Fruit fly (Drosophila melanogaster) whole organism, embryonic: Measurements from ENCODE around the gene mino.
A peak's percentile ranks its signal among the peaks of the same experiment; 100 is the strongest.

Source experiments
- Bgb ChIP-seq: fragments of 200-800 bp; sonication (Bioruptor generic); IDR thresholded peaks from 2 replicates; pipeline ENCODE4 v1.3.6; 2022; ENCODE audit warnings: missing biosample characterization, missing genetic modification characterization; ENCODE audit not compliant: partially characterized antibody
- Blimp-1 ChIP-seq: fragments of 200-800 bp; sonication (Bioruptor generic); optimal IDR thresholded peaks from 3 replicates; lab custom pipeline; 2018; ENCODE audit warnings: missing biosample characterization, missing genetic modification characterization, mild to moderate bottlenecking, moderate library complexity, missing genetic modification reagents
- CG1024 ChIP-seq: fragments of 200-800 bp; sonication (Bioruptor generic); IDR thresholded peaks from 2 replicates; pipeline ENCODE4 v1.3.6; 2022; ENCODE audit warnings: missing biosample characterization, missing genetic modification characterization
- CG10543 ChIP-seq: fragments of 200-800 bp; sonication (Bioruptor generic); optimal IDR thresholded peaks from 3 replicates; lab custom pipeline; 2017; ENCODE audit warnings: missing biosample characterization, mild to moderate bottlenecking, missing genetic modification characterization, moderate library complexity
- CG12104 ChIP-seq: fragments of 200-800 bp; sonication (Bioruptor generic); optimal IDR thresholded peaks from 3 replicates; lab custom pipeline; 2016; ENCODE audit warnings: missing biosample characterization, missing genetic modification characterization
- CG14965 ChIP-seq: fragments of 200-800 bp; sonication (Bioruptor generic); optimal IDR thresholded peaks from 2 replicates; lab custom pipeline; 2016; ENCODE audit warnings: missing biosample characterization, missing genetic modification characterization, borderline replicate concordance
- CG15073 ChIP-seq: fragments of 200-800 bp; sonication (Bioruptor generic); optimal IDR thresholded peaks from 2 replicates; lab custom pipeline; 2016; ENCODE audit warnings: missing biosample characterization, missing genetic modification characterization
- CG18619 ChIP-seq: fragments of 200-800 bp; sonication (Bioruptor generic); optimal IDR thresholded peaks from 3 replicates; lab custom pipeline; 2017; ENCODE audit warnings: missing biosample characterization, mild to moderate bottlenecking, missing genetic modification characterization
- CG2129 ChIP-seq: fragments of 200-800 bp; sonication (Bioruptor generic); IDR thresholded peaks from 2 replicates; pipeline ENCODE4 v1.3.6; 2022; ENCODE audit warnings: missing biosample characterization, missing genetic modification characterization; ENCODE audit not compliant: partially characterized antibody
- CG2712 ChIP-seq: fragments of 200-800 bp; optimal IDR thresholded peaks from 3 replicates; lab custom pipeline; 2019; ENCODE audit warnings: missing biosample characterization, mild to moderate bottlenecking, missing genetic modification characterization, moderate library complexity
- CG30020 ChIP-seq: fragments of 200-800 bp; optimal IDR thresholded peaks from 2 replicates; lab custom pipeline; 2019; ENCODE audit warnings: missing biosample characterization, mild to moderate bottlenecking, missing genetic modification characterization, moderate library complexity
- CG30403 ChIP-seq: fragments of 200-800 bp; sonication (Bioruptor generic); optimal IDR thresholded peaks from 3 replicates; lab custom pipeline; 2016; ENCODE audit warnings: missing biosample characterization, missing genetic modification characterization
- CG32532 ChIP-seq: fragments of 200-800 bp; sonication (Bioruptor generic); IDR thresholded peaks from 2 replicates; pipeline ENCODE4 v1.3.6; 2022; ENCODE audit warnings: missing biosample characterization, missing genetic modification characterization
- CG4360 ChIP-seq: fragments of 200-800 bp; sonication (Bioruptor generic); IDR thresholded peaks from 2 replicates; pipeline ENCODE4 v1.3.6; 2022; ENCODE audit warnings: missing biosample characterization, missing genetic modification characterization
- CG6175 ChIP-seq: fragments of 200-800 bp; sonication (Bioruptor generic); IDR thresholded peaks from 3 replicates; pipeline ENCODE4 v1.3.6; 2022; ENCODE audit warnings: missing biosample characterization, missing genetic modification characterization
- CG6654 ChIP-seq: fragments of 200-800 bp; sonication (Bioruptor generic); optimal IDR thresholded peaks from 2 replicates; lab custom pipeline; 2017; ENCODE audit warnings: missing biosample characterization, mild to moderate bottlenecking, missing genetic modification characterization
- CG6854 ChIP-seq: fragments of 200-800 bp; sonication (Bioruptor generic); optimal IDR thresholded peaks from 3 replicates; lab custom pipeline; 2017; ENCODE audit warnings: missing biosample characterization, mild to moderate bottlenecking, missing genetic modification characterization
- CG7271 ChIP-seq: fragments of 200-800 bp; sonication (Bioruptor generic); optimal IDR thresholded peaks from 2 replicates; lab custom pipeline; 2018; ENCODE audit warnings: missing biosample characterization, mild to moderate bottlenecking, missing genetic modification characterization, moderate library complexity
- CG7839 ChIP-seq: fragments of 200-800 bp; sonication (Bioruptor generic); optimal IDR thresholded peaks from 3 replicates; lab custom pipeline; 2018; ENCODE audit warnings: missing biosample characterization, mild to moderate bottlenecking, missing genetic modification characterization, moderate library complexity
- HLH4C ChIP-seq: fragments of 200-800 bp; sonication (Bioruptor generic); IDR thresholded peaks from 3 replicates; pipeline ENCODE4 v1.3.6; 2022; ENCODE audit warnings: missing biosample characterization, missing genetic modification characterization; ENCODE audit not compliant: partially characterized antibody
- HLHmδ ChIP-seq: fragments of 200-800 bp; sonication (Bioruptor generic); optimal IDR thresholded peaks from 2 replicates; lab custom pipeline; 2018; ENCODE audit warnings: missing biosample characterization, mild to moderate bottlenecking, missing genetic modification characterization, moderate library complexity
- Hey ChIP-seq: fragments of 200-800 bp; sonication (Bioruptor generic); optimal IDR thresholded peaks from 3 replicates; lab custom pipeline; 2018; ENCODE audit warnings: missing biosample characterization, mild to moderate bottlenecking, missing genetic modification characterization
- Hmr ChIP-seq: fragments of 200-800 bp; sonication (Bioruptor generic); optimal IDR thresholded peaks from 3 replicates; lab custom pipeline; 2017; ENCODE audit warnings: mild to moderate bottlenecking, missing biosample characterization, missing genetic modification reagents, missing genetic modification characterization
- Lim3 ChIP-seq: fragments of 200-800 bp; sonication (Bioruptor generic); IDR thresholded peaks from 2 replicates; pipeline ENCODE4 v1.3.6; 2022; ENCODE audit warnings: missing biosample characterization, missing genetic modification characterization
- NC2α ChIP-seq: fragments of 200-800 bp; sonication (Bioruptor generic); optimal IDR thresholded peaks from 2 replicates; lab custom pipeline; 2016; ENCODE audit warnings: missing biosample characterization, missing genetic modification characterization
- Oaz ChIP-seq: fragments of 200-800 bp; sonication (Bioruptor generic); IDR thresholded peaks from 2 replicates; pipeline ENCODE4 v1.3.6; 2022; ENCODE audit warnings: missing biosample characterization, missing genetic modification characterization
- Ptx1 ChIP-seq: fragments of 200-800 bp; sonication (Bioruptor generic); IDR thresholded peaks from 2 replicates; pipeline ENCODE4 v1.3.6; 2022; ENCODE audit warnings: missing biosample characterization, missing genetic modification characterization
- bsh ChIP-seq, 2 experiments: fragments of 200-800 bp; sonication (Bioruptor generic); optimal IDR thresholded peaks; 2 replicates each; lab custom pipeline; 2017 to 2018; ENCODE audit warnings: mild to moderate bottlenecking in 2 of 2, missing biosample characterization in 2 of 2, missing genetic modification characterization in 2 of 2, moderate library complexity in 1 of 2
- btn ChIP-seq: fragments of 200-800 bp; sonication (Bioruptor generic); optimal IDR thresholded peaks from 2 replicates; lab custom pipeline; 2016; ENCODE audit warnings: missing biosample characterization, missing genetic modification characterization
- dan ChIP-seq: fragments of 200-800 bp; sonication (Bioruptor generic); IDR thresholded peaks from 2 replicates; pipeline ENCODE4 v1.3.6; 2022; ENCODE audit warnings: missing biosample characterization, missing genetic modification characterization
- dpn ChIP-seq, 2 experiments: fragments of 200-800 bp; sonication (Bioruptor generic); optimal IDR thresholded peaks; 3 replicates each; lab custom pipeline; 2016; ENCODE audit warnings: missing biosample characterization in 2 of 2, missing genetic modification characterization in 2 of 2
- gcm2 ChIP-seq: fragments of 200-800 bp; sonication (Bioruptor generic); optimal IDR thresholded peaks from 2 replicates; lab custom pipeline; 2016; ENCODE audit warnings: missing biosample characterization, missing genetic modification characterization
- gsb-n ChIP-seq: fragments of 200-800 bp; sonication (Bioruptor generic); optimal IDR thresholded peaks from 3 replicates; lab custom pipeline; 2018; ENCODE audit warnings: missing biosample characterization, mild to moderate bottlenecking, missing genetic modification characterization
- kah ChIP-seq: fragments of 200-800 bp; sonication (Bioruptor generic); optimal IDR thresholded peaks from 2 replicates; lab custom pipeline; 2018; ENCODE audit warnings: missing biosample characterization, mild to moderate bottlenecking, missing genetic modification characterization
- kni ChIP-seq: fragments of 200-800 bp; sonication (Bioruptor generic); optimal IDR thresholded peaks from 3 replicates; lab custom pipeline; 2017; ENCODE audit warnings: mild to moderate bottlenecking, missing biosample characterization, missing genetic modification reagents, missing genetic modification characterization
- knrl ChIP-seq: fragments of 200-800 bp; sonication (Bioruptor generic); IDR thresholded peaks from 3 replicates; pipeline ENCODE4 v1.3.6; 2022; ENCODE audit warnings: missing biosample characterization, missing genetic modification characterization; ENCODE audit not compliant: partially characterized antibody
- lilli ChIP-seq: fragments of 200-800 bp; sonication (Bioruptor generic); optimal IDR thresholded peaks from 3 replicates; lab custom pipeline; 2016; ENCODE audit warnings: missing biosample characterization, missing genetic modification characterization
- odd ChIP-seq: fragments of 200-800 bp; sonication (Bioruptor generic); optimal IDR thresholded peaks from 2 replicates; lab custom pipeline; 2017; ENCODE audit warnings: missing biosample characterization, mild to moderate bottlenecking, missing genetic modification characterization
- phol ChIP-seq: fragments of 200-800 bp; sonication (Bioruptor generic); optimal IDR thresholded peaks from 3 replicates; lab custom pipeline; 2018; ENCODE audit warnings: missing biosample characterization, mild to moderate bottlenecking, missing genetic modification characterization, moderate library complexity
- prd ChIP-seq, 3 experiments: fragments of >200 bp in 2 of 3; fragments of 200-800 bp in 1 of 3; sonication (Bioruptor generic) in 1 of 3; optimal IDR thresholded peaks in 2 of 3; IDR thresholded peaks in 1 of 3; 2 replicates in 2 of 3; 3 replicates in 1 of 3; pipeline versions ENCODE4 v1.3.6 to Lab custom; 2017 to 2022; ENCODE audit warnings: missing biosample characterization in 1 of 3, missing genetic modification characterization in 1 of 3
- pzg ChIP-seq: fragments of 200-800 bp; sonication (Bioruptor generic); optimal IDR thresholded peaks from 3 replicates; lab custom pipeline; 2018; ENCODE audit warnings: missing biosample characterization, mild to moderate bottlenecking, missing genetic modification characterization, moderate library complexity
- sima ChIP-seq: fragments of 200-800 bp; sonication (Bioruptor generic); optimal IDR thresholded peaks from 2 replicates; lab custom pipeline; 2016; ENCODE audit warnings: missing biosample characterization, missing genetic modification characterization
- tgo ChIP-seq: fragments of 200-800 bp; sonication (Bioruptor generic); IDR thresholded peaks from 3 replicates; pipeline ENCODE4 v1.3.6; 2022; ENCODE audit warnings: missing biosample characterization, missing genetic modification characterization
- tio ChIP-seq: fragments of 200-800 bp; sonication (Bioruptor generic); optimal IDR thresholded peaks from 2 replicates; lab custom pipeline; 2017; ENCODE audit warnings: missing biosample characterization, missing genetic modification characterization, inconsistent platforms
- toy ChIP-seq: fragments of 200-800 bp; sonication (Bioruptor generic); IDR thresholded peaks from 2 replicates; pipeline ENCODE4 v1.3.6; 2022; ENCODE audit warnings: missing biosample characterization, missing genetic modification characterization
- trh ChIP-seq: fragments of 200-800 bp; sonication (Bioruptor generic); optimal IDR thresholded peaks from 2 replicates; lab custom pipeline; 2016; ENCODE audit warnings: missing biosample characterization, missing genetic modification characterization
- vnd ChIP-seq: fragments of 200-800 bp; sonication (Bioruptor generic); IDR thresholded peaks from 3 replicates; pipeline ENCODE4 v1.3.6; 2022; ENCODE audit warnings: missing biosample characterization, missing genetic modification characterization; ENCODE audit not compliant: partially characterized antibody
- yki ChIP-seq: fragments of >200 bp; optimal IDR thresholded peaks from 3 replicates; lab custom pipeline; 2018
- zen2 ChIP-seq: fragments of 200-800 bp; sonication (Bioruptor generic); IDR thresholded peaks from 3 replicates; pipeline ENCODE4 v1.3.6; 2022; ENCODE audit warnings: missing biosample characterization, missing genetic modification characterization; ENCODE audit not compliant: partially characterized antibody

mino gene

dm6 chr3R:27946555-27947204 lies 21.7 kb downstream of the mino start (continued):
- TF ChIP-seq CG32532 (GFP tag; lab: Robert Waterston, UW), result no peak
- TF ChIP-seq CG7271, result no peak
- peak; percentile 51 for TF ChIP-seq CG10543
- no peak for TF ChIP-seq zen2 (GFP tag; lab: Robert Waterston, UW)
- TF ChIP-seq pzg, result no peak
- no peak for TF ChIP-seq Bgb
- TF ChIP-seq gsb-n (tag; lab: Kevin White, UChicago), result no peak
- TF ChIP-seq lilli (GFP tag; lab: Kevin White, UChicago), result no peak
- TF ChIP-seq gcm2 (GFP tag; lab: Kevin White, UChicago), result no peak
- TF ChIP-seq dan (GFP tag; lab: Robert Waterston, UW), result no peak
- TF ChIP-seq phol (tag; lab: Kevin White, UChicago), result no peak
- no peak for TF ChIP-seq HLH4C (GFP tag; lab: Robert Waterston, UW)
- no peak for TF ChIP-seq btn (GFP tag; lab: Kevin White, UChicago)
- TF ChIP-seq CG7839, result no peak
- TF ChIP-seq Hmr (GFP tag; lab: Kevin White, UChicago), result no peak
- no peak for TF ChIP-seq CG30403 (GFP tag; lab: Kevin White, UChicago)
- no peak for TF ChIP-seq CG15073 (GFP tag; lab: Kevin White, UChicago)
- no peak for TF ChIP-seq kah
- TF ChIP-seq Oaz, result no peak
- no peak for TF ChIP-seq toy (GFP tag; lab: Robert Waterston, UW)
- no peak for TF ChIP-seq yki
- no peak for TF ChIP-seq CG6175 (GFP tag; lab: Robert Waterston, UW)
- TF ChIP-seq CG2712, result no peak
- TF ChIP-seq tgo (GFP tag; lab: Robert Waterston, UW), result no peak
- TF ChIP-seq sima, result no peak
- TF ChIP-seq HLHmδ (GFP tag; lab: Kevin White, UChicago), result peak; percentile 55
- TF ChIP-seq Hey, result peak; percentile 73
- TF ChIP-seq CG14965 (GFP tag; lab: Kevin White, UChicago), result no peak
- no peak for TF ChIP-seq Ptx1
- TF ChIP-seq CG6854, result no peak
- no peak for TF ChIP-seq Lim3 (GFP tag; lab: Robert Waterston, UW)
- no peak for TF ChIP-seq CG30020 (tag; lab: Kevin White, UChicago)
- TF ChIP-seq knrl (GFP tag; lab: Robert Waterston, UW), result no peak
- peak; percentile 27 for TF ChIP-seq CG12104 (GFP tag; lab: Kevin White, UChicago)
- TF ChIP-seq CG6654 (GFP tag; lab: Kevin White, UChicago), result no peak
- no peak for TF ChIP-seq vnd
- no peak for TF ChIP-seq CG2129 (GFP tag; lab: Robert Waterston, UW)
- no peak for TF ChIP-seq prd (optimal IDR thresholded peaks at IDR 0.05; lab: Kevin White, UChicago)
- no peak for TF ChIP-seq prd (GFP tag; IDR thresholded peaks at IDR 0.05; lab: Robert Waterston, UW)
- TF ChIP-seq NC2α (GFP tag; lab: Kevin White, UChicago), result no peak
- TF ChIP-seq kni (GFP tag; lab: Kevin White, UChicago), result peak; percentile 81
- TF ChIP-seq dpn (GFP tag; optimal IDR thresholded peaks at IDR 0.05; lab: Kevin White, UChicago), result no peak
- no peak for TF ChIP-seq tio (GFP tag; lab: Kevin White, UChicago)
- no peak for TF ChIP-seq CG1024
- TF ChIP-seq bsh (GFP tag; optimal IDR thresholded peaks at IDR 0.05; lab: Kevin White, UChicago), result peak in 1 of 2 experiments; percentile 46
- TF ChIP-seq CG4360 (GFP tag; lab: Robert Waterston, UW), result peak; percentile 31; the same call in 1 of the 2 replicates
- no peak for TF ChIP-seq trh (GFP tag; lab: Kevin White, UChicago)
- TF ChIP-seq odd (GFP tag; lab: Kevin White, UChicago), result peak; percentile 34
- TF ChIP-seq CG18619 (GFP tag; lab: Kevin White, UChicago), result no peak
- no peak for TF ChIP-seq Blimp-1 (GFP tag; lab: Kevin White, UChicago)
